Worm (Caenorhabditis elegans): ENCODE data around the gene dhs-22.
A peak's percentile ranks its signal among the peaks of the same experiment; 100 is the strongest.

The dhs-22 gene

DNA sequence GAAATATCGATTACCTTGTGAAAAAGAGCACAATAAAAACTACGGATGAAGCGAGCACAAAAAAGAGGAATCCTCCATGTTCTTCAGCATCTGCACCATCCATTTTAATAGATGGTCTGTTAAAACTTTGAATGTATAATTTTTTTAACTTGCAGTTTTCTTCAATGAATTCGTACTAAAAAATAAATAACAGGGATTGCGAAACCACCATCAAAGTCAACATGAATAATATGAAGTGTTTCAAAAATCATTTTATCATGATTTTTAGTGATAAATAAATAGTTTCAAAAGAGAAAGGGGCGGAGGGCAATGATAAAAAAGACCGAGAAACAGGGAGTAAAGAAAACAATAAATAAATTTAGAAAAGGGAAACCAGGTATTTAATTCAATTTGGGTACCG, at the start of gene dhs-22:
TSS of gene dhs-22 (minus strand) at position 116 of the 400 bp plus-strand sequence.
- no peak for TF ChIP-seq nhr-90 (tag; optimal IDR thresholded peaks at IDR 0.05; ENCODE audit: poor library complexity)
- TF ChIP-seq F16B12.6 (tag; optimal IDR thresholded peaks at IDR 0.05) = no peak
- no peak for TF ChIP-seq aly-2 (tag; optimal IDR thresholded peaks at IDR 0.05)
- TF ChIP-seq isw-1 (GFP tag; IDR thresholded peaks at IDR 0.05) = no peak
- no peak for TF ChIP-seq unc-62 (GFP tag; optimal IDR thresholded peaks at IDR 0.05)
- TF ChIP-seq ceh-88 (GFP tag; IDR thresholded peaks at IDR 0.05) = no peak
- no peak for TF ChIP-seq zip-4 (GFP tag; optimal IDR thresholded peaks at IDR 0.05)

DNA sequence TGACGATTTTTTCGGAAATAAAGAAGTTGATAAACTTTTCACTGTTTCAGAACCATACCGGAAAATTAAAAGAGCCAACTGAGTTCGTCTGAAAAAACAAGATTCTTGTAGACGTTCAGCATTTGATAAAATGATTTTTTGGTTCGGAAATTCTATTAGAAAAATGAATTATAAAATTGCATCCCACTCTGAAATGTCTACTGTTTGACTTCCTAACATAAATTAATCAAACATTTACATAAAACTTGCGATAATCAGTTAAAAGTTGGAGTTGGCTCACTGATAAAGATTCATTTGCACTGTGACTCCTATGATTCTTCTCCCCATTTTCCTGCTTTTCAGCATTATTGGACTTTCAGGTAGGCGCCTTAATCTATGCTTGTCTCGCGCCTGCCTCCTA, 47.7 kb upstream of the dhs-22 start, which contains the start of gene clec-57:
TSS of gene clec-57 (plus strand) at position 301 of the 400 bp plus-strand sequence.
- TF ChIP-seq mep-1 (tag; optimal IDR thresholded peaks at IDR 0.05) = no peak

- TF ChIP-seq ceh-8 (GFP tag; optimal IDR thresholded peaks at IDR 0.05) (no peak), unc-130 (tag; optimal IDR thresholded peaks at IDR 0.05) (no peak), ztf-11 (tag; optimal IDR thresholded peaks at IDR 0.05) (no peak), nhr-84 (tag; optimal IDR thresholded peaks at IDR 0.05) (no peak), snpc-4 (tag; optimal IDR thresholded peaks at IDR 0.05) (peak; percentile 97), rnt-1 (tag; optimal IDR thresholded peaks at IDR 0.05) (peak; percentile 43), ceh-90 (tag; optimal IDR thresholded peaks at IDR 0.05) (no peak), nhr-12 (tag; optimal IDR thresholded peaks at IDR 0.05) (no peak), fkh-10 (GFP tag; optimal IDR thresholded peaks at IDR 0.05) (no peak), lin-39 (tag; optimal IDR thresholded peaks at IDR 0.05) (no peak), ztf-4 (tag; optimal IDR thresholded peaks at IDR 0.05) (no peak), lin-35 (GFP tag; optimal IDR thresholded peaks at IDR 0.05) (peak in 1 of 2 experiments; percentile 38), pax-3 (tag; optimal IDR thresholded peaks at IDR 0.05) (no peak), lsy-2 (tag; optimal IDR thresholded peaks at IDR 0.05) (no peak), C16A3.4 (tag; optimal IDR thresholded peaks at IDR 0.05) (no peak), nhr-19 (GFP tag; conservative IDR thresholded peaks at IDR 0.05) (peak; percentile 76), alr-1 (tag; optimal IDR thresholded peaks at IDR 0.05; ENCODE audit: borderline replicate concordance) (no peak), C04F5.9 (tag; optimal IDR thresholded peaks at IDR 0.05) (no peak), nhr-237 (tag; optimal IDR thresholded peaks at IDR 0.05) (no peak), efl-3 (GFP tag; optimal IDR thresholded peaks at IDR 0.05) (no peak), unc-62 (GFP tag; optimal IDR thresholded peaks at IDR 0.05) (no peak), ceh-82 (tag; optimal IDR thresholded peaks at IDR 0.05) (peak in 1 of 3 experiments; percentile 16), fkh-4 (tag; optimal IDR thresholded peaks at IDR 0.05; ENCODE audit: borderline replicate concordance) (no peak), efl-1 (optimal IDR thresholded peaks at IDR 0.05) (peak; percentile 41 to 60), efl-1 (GFP tag; optimal IDR thresholded peaks at IDR 0.05 in 1 of 2) (peak in 1 of 2 experiments; percentile 77), grh-1 (GFP tag; IDR thresholded peaks at IDR 0.05) (peak; percentile 65), lin-15B (tag; optimal IDR thresholded peaks at IDR 0.05) (no peak), unc-98 (GFP tag; IDR thresholded peaks at IDR 0.05) (no peak), unc-30 (tag; optimal IDR thresholded peaks at IDR 0.05) (no peak), nhr-90 (tag; optimal IDR thresholded peaks at IDR 0.05; ENCODE audit: poor library complexity) (peak; percentile 84), tlp-1 (tag; optimal IDR thresholded peaks at IDR 0.05) (no peak), fos-1 (tag; optimal IDR thresholded peaks at IDR 0.05) (no peak), ceh-88 (GFP tag; IDR thresholded peaks at IDR 0.05) (no peak), isw-1 (GFP tag; IDR thresholded peaks at IDR 0.05) (no peak), jun-1 (tag; optimal IDR thresholded peaks at IDR 0.05) (no peak), mab-9 (GFP tag; IDR thresholded peaks at IDR 0.05) (no peak), pag-3 (tag; optimal IDR thresholded peaks at IDR 0.05; ENCODE audit: borderline replicate concordance, insufficient read depth) (no peak), ceh-63 (GFP tag; optimal IDR thresholded peaks at IDR 0.05) (no peak), nhr-20 (tag; optimal IDR thresholded peaks at IDR 0.05) (peak; percentile 69), hpl-2 (GFP tag; optimal IDR thresholded peaks at IDR 0.05) (peak; percentile 17), ets-5 (GFP tag; IDR thresholded peaks at IDR 0.05) (no peak), lir-3 (tag; optimal IDR thresholded peaks at IDR 0.05; ENCODE audit: poor library complexity) (no peak), sup-37 (GFP tag; optimal IDR thresholded peaks at IDR 0.05) (no peak)
Observed at ce11 chrV:14468196-14468874, 47.1 kb upstream of the dhs-22 start, which contains the start of gene srz-97. TSS of gene srz-97 (minus strand) at chrV:14468246.
